Fruit fly (Drosophila melanogaster): Measurements from ENCODE around the gene CG8135.

DNA sequence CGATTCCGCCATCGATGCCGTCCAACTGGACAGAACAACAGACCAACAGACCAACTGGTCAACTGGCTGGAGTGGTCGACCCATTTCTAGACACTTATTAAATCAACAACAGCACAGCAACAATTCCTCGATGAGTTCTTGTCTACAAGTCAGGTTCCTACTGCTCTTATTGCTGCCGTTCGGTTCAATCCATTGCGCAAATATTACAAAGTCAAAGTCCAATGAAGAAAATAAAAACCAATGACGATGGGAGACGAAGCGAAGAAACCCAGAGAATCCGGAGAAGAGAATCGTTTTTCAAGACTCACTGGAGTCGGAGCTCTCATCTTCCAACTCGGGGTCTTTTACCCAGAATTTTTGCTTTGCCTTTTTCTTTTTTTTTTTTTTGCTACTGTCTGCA is 15.2 kb upstream of the CG8135 start:
- TF ChIP-seq CG14711 (tag; optimal IDR thresholded peaks at IDR 0.05) (no peak), kay (GFP tag; ENCODE audit: borderline replicate concordance) (no peak), CG7101 (tag; optimal IDR thresholded peaks at IDR 0.05) (no peak), cic (GFP tag; optimal IDR thresholded peaks at IDR 0.05) (no peak), tj (GFP tag; optimal IDR thresholded peaks at IDR 0.05) (peak; percentile 59), CG7045 (GFP tag; optimal IDR thresholded peaks at IDR 0.05) (no peak), CG12768 (GFP tag; optimal IDR thresholded peaks at IDR 0.05) (no peak), Crg-1 (GFP tag; optimal IDR thresholded peaks at IDR 0.05) (no peak), CG33017 (tag; optimal IDR thresholded peaks at IDR 0.05) (no peak), pad (GFP tag; optimal IDR thresholded peaks at IDR 0.05) (no peak), Clk (GFP tag; optimal IDR thresholded peaks at IDR 0.05) (no peak), toe (GFP tag; optimal IDR thresholded peaks at IDR 0.05) (no peak), cnc (optimal IDR thresholded peaks at IDR 0.05) (no peak)

Data from whole organism, adult.